Fruit fly (Drosophila melanogaster): ENCODE measurements around the gene CG31909.
A peak's percentile ranks its signal among the peaks of the same experiment; 100 is the strongest.

Gene CG31909

dm6 chr2L:7265970-7266369 lies 8.7 kb downstream of the CG31909 start (continued):
- TF ChIP-seq crp (GFP tag; optimal IDR thresholded peaks at IDR 0.05) (no peak), Fer2 (tag; optimal IDR thresholded peaks at IDR 0.05) (no peak), Kr (GFP tag; optimal IDR thresholded peaks at IDR 0.05) (no peak), lab (GFP tag; optimal IDR thresholded peaks at IDR 0.05) (peak; percentile 31), CG32772 (GFP tag; IDR thresholded peaks at IDR 0.05) (peak; percentile 35), CG9817 (tag; optimal IDR thresholded peaks at IDR 0.05) (no peak), pzg (GFP tag; optimal IDR thresholded peaks at IDR 0.05) (no peak), dm (GFP tag; optimal IDR thresholded peaks at IDR 0.05) (no peak), gro (GFP tag; optimal IDR thresholded peaks at IDR 0.05) (no peak), CG11398 (GFP tag; optimal IDR thresholded peaks at IDR 0.05) (no peak), CG9932 (GFP tag; IDR thresholded peaks at IDR 0.05) (no peak), CG5245 (GFP tag; optimal IDR thresholded peaks at IDR 0.05) (no peak), H2.0 (GFP tag; IDR thresholded peaks at IDR 0.05) (no peak), Bteb2 (GFP tag; optimal IDR thresholded peaks at IDR 0.05) (no peak), odd (GFP tag; optimal IDR thresholded peaks at IDR 0.05) (no peak), CG34376 (GFP tag; optimal IDR thresholded peaks at IDR 0.05) (no peak), CG11247 (GFP tag; IDR thresholded peaks at IDR 0.05) (no peak), CG16779 (GFP tag; IDR thresholded peaks at IDR 0.05) (no peak), ac (GFP tag; optimal IDR thresholded peaks at IDR 0.05) (no peak), CG14441 (GFP tag; IDR thresholded peaks at IDR 0.05) (no peak), CG3847 (GFP tag; IDR thresholded peaks at IDR 0.05) (no peak), ap (GFP tag; IDR thresholded peaks at IDR 0.05) (no peak), CG18262 (tag; optimal IDR thresholded peaks at IDR 0.05) (peak; percentile 49), E2f1 (GFP tag; IDR thresholded peaks at IDR 0.05) (peak; percentile 37), pnt (GFP tag; optimal IDR thresholded peaks at IDR 0.05) (no peak), CG11093 (GFP tag; IDR thresholded peaks at IDR 0.05) (no peak), CG4854 (GFP tag; optimal IDR thresholded peaks at IDR 0.05) (no peak), jumu (GFP tag; optimal IDR thresholded peaks at IDR 0.05) (no peak), unpg (GFP tag; optimal IDR thresholded peaks at IDR 0.05) (peak; percentile 39), tup (GFP tag; optimal IDR thresholded peaks at IDR 0.05) (no peak), CG8944 (GFP tag; optimal IDR thresholded peaks at IDR 0.05) (peak; percentile 25), zen2 (GFP tag; IDR thresholded peaks at IDR 0.05; ENCODE audit: partially characterized antibody) (no peak), Adf1 (GFP tag; IDR thresholded peaks at IDR 0.05) (no peak), Ets97D (GFP tag; optimal IDR thresholded peaks at IDR 0.05) (no peak), Myb (GFP tag; optimal IDR thresholded peaks at IDR 0.05) (no peak), CG30403 (GFP tag; optimal IDR thresholded peaks at IDR 0.05) (peak; percentile 43), CG12744 (GFP tag; optimal IDR thresholded peaks at IDR 0.05) (no peak), Dad (GFP tag; optimal IDR thresholded peaks at IDR 0.05) (no peak), CG11456 (GFP tag; IDR thresholded peaks at IDR 0.05) (no peak), Blimp-1 (GFP tag; optimal IDR thresholded peaks at IDR 0.05) (peak; percentile 67), CG17328 (GFP tag; IDR thresholded peaks at IDR 0.05) (peak; percentile 66), CG17359 (tag; optimal IDR thresholded peaks at IDR 0.05) (peak; percentile 46), Sin3A (optimal IDR thresholded peaks at IDR 0.05) (no peak), pan (optimal IDR thresholded peaks at IDR 0.05) (no peak), pan (GFP tag; optimal IDR thresholded peaks at IDR 0.05 in 1 of 2, IDR thresholded peaks at IDR 0.05 in 1 of 2) (no peak), mirr (GFP tag; optimal IDR thresholded peaks at IDR 0.05) (no peak), Fer3 (tag; optimal IDR thresholded peaks at IDR 0.05) (peak; percentile 29), otp (GFP tag; IDR thresholded peaks at IDR 0.05) (no peak), slbo (GFP tag; IDR thresholded peaks at IDR 0.05) (peak; percentile 14; the same call in 1 of the 2 replicates), CG9797 (GFP tag; optimal IDR thresholded peaks at IDR 0.05) (no peak), sr (GFP tag; IDR thresholded peaks at IDR 0.05) (no peak), gem (tag; optimal IDR thresholded peaks at IDR 0.05) (peak; percentile 67), trh (GFP tag; optimal IDR thresholded peaks at IDR 0.05) (no peak)
